Fruit fly (Drosophila melanogaster): ENCODE measurements around the gene sog.

The sog gene

DNA sequence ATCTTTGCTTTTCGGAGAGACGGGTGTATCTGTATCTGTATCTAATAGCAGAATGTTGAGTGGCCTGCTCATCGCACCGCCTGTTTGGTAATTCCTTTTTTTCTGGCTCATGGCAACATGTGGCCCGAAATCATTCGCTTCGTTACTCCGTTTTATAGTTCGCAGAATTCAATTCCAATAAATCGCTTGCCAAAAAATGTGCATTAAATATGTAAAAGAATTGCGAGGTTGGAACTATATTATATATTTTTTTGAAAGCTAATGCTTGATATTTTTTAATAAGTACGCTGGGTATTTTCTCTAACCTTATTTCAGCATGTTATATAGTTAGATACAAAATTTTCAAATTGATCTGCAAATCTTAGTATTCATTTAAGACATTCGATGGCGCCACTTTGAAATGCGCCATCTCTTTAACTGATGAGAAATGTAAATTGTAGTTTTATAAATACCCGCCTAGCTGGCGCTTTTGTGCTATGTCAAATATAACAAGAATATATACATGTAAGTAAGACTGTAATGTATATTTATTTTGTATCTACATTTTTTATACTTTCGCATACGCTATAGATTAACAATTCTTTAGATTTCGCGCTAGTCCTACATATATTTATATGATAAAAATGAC is 38.9 kb downstream of the sog start (continued):
- TF ChIP-seq Ptx1 (GFP tag; IDR thresholded peaks at IDR 0.05) = peak; percentile 73
- no peak for TF ChIP-seq dmrt99B (tag; optimal IDR thresholded peaks at IDR 0.05)
- TF ChIP-seq CG9727 (GFP tag; optimal IDR thresholded peaks at IDR 0.05) = no peak
- TF ChIP-seq NC2α (GFP tag; optimal IDR thresholded peaks at IDR 0.05) = no peak
- peak; percentile 24 for TF ChIP-seq CG17829 (tag; optimal IDR thresholded peaks at IDR 0.05)
- no peak for TF ChIP-seq Abd-B (GFP tag; optimal IDR thresholded peaks at IDR 0.05)
- TF ChIP-seq CG42726 (GFP tag; IDR thresholded peaks at IDR 0.05; ENCODE audit: partially characterized antibody) = peak; percentile 66
- no peak for TF ChIP-seq CG15073 (GFP tag; optimal IDR thresholded peaks at IDR 0.05)
- TF ChIP-seq CG11504 (tag; optimal IDR thresholded peaks at IDR 0.05) = peak; percentile 93
- TF ChIP-seq hbn (GFP tag; IDR thresholded peaks at IDR 0.05; ENCODE audit: partially characterized antibody) = no peak
- TF ChIP-seq Dad (GFP tag; optimal IDR thresholded peaks at IDR 0.05) = no peak
- peak; percentile 35; the same call in 1 of the 2 replicates for TF ChIP-seq klu (GFP tag; IDR thresholded peaks at IDR 0.05)
- no peak for TF ChIP-seq Myb (GFP tag; optimal IDR thresholded peaks at IDR 0.05)
- TF ChIP-seq B-H2 (GFP tag; optimal IDR thresholded peaks at IDR 0.05) = no peak
- TF ChIP-seq Xbp1 (GFP tag; optimal IDR thresholded peaks at IDR 0.05) = peak; percentile 65
- peak; percentile 60 for TF ChIP-seq CG14441 (GFP tag; IDR thresholded peaks at IDR 0.05)
- peak; percentile 51 for TF ChIP-seq twi (tag; optimal IDR thresholded peaks at IDR 0.05)
- no peak for TF ChIP-seq repo (GFP tag; optimal IDR thresholded peaks at IDR 0.05)
- peak; percentile 68 for TF ChIP-seq CG34422 (GFP tag; IDR thresholded peaks at IDR 0.05)
- peak; percentile 74 for TF ChIP-seq Dbx (GFP tag; IDR thresholded peaks at IDR 0.05)
- peak; percentile 49 for TF ChIP-seq CG9817 (tag; optimal IDR thresholded peaks at IDR 0.05)
- no peak for TF ChIP-seq CG18476 (GFP tag; optimal IDR thresholded peaks at IDR 0.05)
- TF ChIP-seq CG5953 (GFP tag; IDR thresholded peaks at IDR 0.05) = 0 out of 2 replicates have a peak, but pooled peaks have one; percentile 22
- peak; percentile 26 for TF ChIP-seq grau (tag; optimal IDR thresholded peaks at IDR 0.05)
- TF ChIP-seq da (GFP tag; optimal IDR thresholded peaks at IDR 0.05) = no peak
- 0 out of 2 replicates have a peak, but pooled peaks have one; percentile 30 for TF ChIP-seq inv (GFP tag; IDR thresholded peaks at IDR 0.05; ENCODE audit: partially characterized antibody)
- no peak for TF ChIP-seq CG7556 (GFP tag; optimal IDR thresholded peaks at IDR 0.05)
- no peak for TF ChIP-seq nerfin-1 (tag; optimal IDR thresholded peaks at IDR 0.05)
- TF ChIP-seq CG8359 (GFP tag; optimal IDR thresholded peaks at IDR 0.05; ENCODE audit: borderline replicate concordance) = no peak
- TF ChIP-seq Oli (tag; optimal IDR thresholded peaks at IDR 0.05) = no peak
- peak; percentile 25; the same call in 1 of the 3 replicates for TF ChIP-seq CG11560 (tag; IDR thresholded peaks at IDR 0.05)
- 0 out of 3 replicates have a peak, but pooled peaks have one; percentile 37 for TF ChIP-seq otp (GFP tag; IDR thresholded peaks at IDR 0.05)
- 0 out of 2 replicates have a peak, but pooled peaks have one; percentile 17 for TF ChIP-seq ranshi (GFP tag; IDR thresholded peaks at IDR 0.05)
- peak; percentile 13; the same call in 1 of the 2 replicates for TF ChIP-seq CG6272 (GFP tag; IDR thresholded peaks at IDR 0.05)
- TF ChIP-seq org-1 (GFP tag; optimal IDR thresholded peaks at IDR 0.05) = no peak
- TF ChIP-seq ATbp (GFP tag; optimal IDR thresholded peaks at IDR 0.05) = no peak
- no peak for TF ChIP-seq CG16779 (GFP tag; IDR thresholded peaks at IDR 0.05)
- TF ChIP-seq Dref (GFP tag; IDR thresholded peaks at IDR 0.05) = no peak
- TF ChIP-seq Ets65A (GFP tag) = peak; percentile 69
- peak; percentile 73 for TF ChIP-seq NFAT (GFP tag; IDR thresholded peaks at IDR 0.05)
- TF ChIP-seq CG17612 (GFP tag; IDR thresholded peaks at IDR 0.05) = no peak
- TF ChIP-seq stc (GFP tag; IDR thresholded peaks at IDR 0.05) = 0 out of 2 replicates have a peak, but pooled peaks have one; percentile 5
- 0 out of 2 replicates have a peak, but pooled peaks have one; percentile 7 for TF ChIP-seq CG4404 (GFP tag; IDR thresholded peaks at IDR 0.05)
- TF ChIP-seq CG15696 (tag; optimal IDR thresholded peaks at IDR 0.05) = peak; percentile 60
- no peak for TF ChIP-seq CG2202 (tag; optimal IDR thresholded peaks at IDR 0.05)
- TF ChIP-seq CG3847 (GFP tag; IDR thresholded peaks at IDR 0.05) = peak; percentile 47
- peak; percentile 51 for TF ChIP-seq Lhr (GFP tag; optimal IDR thresholded peaks at IDR 0.05)
- no peak for TF ChIP-seq vfl (GFP tag; optimal IDR thresholded peaks at IDR 0.05)
- TF ChIP-seq CTCF (GFP tag; optimal IDR thresholded peaks at IDR 0.05) = peak; percentile 97
- TF ChIP-seq CG6175 (GFP tag; IDR thresholded peaks at IDR 0.05) = peak; percentile 20; the same call in 1 of the 3 replicates
- TF ChIP-seq Hey (tag; optimal IDR thresholded peaks at IDR 0.05) = no peak
